Worm (Caenorhabditis elegans) whole organism, late embryonic: ENCODE measurements around the gene ZC412.5.

Experiments
- C08G9.2 ChIP-seq: sonication (generic microtip); optimal IDR thresholded peaks from 2 replicates; lab custom pipeline; 2016; ENCODE audit warnings: mild to moderate bottlenecking, missing genetic modification characterization, moderate library complexity, missing compliant biosample characterization
- F13H6.1 ChIP-seq: sonication (generic microtip); optimal IDR thresholded peaks from 2 replicates; lab custom pipeline; 2016; ENCODE audit warnings: missing genetic modification characterization, missing compliant biosample characterization
- K02D7.2 ChIP-seq: sonication (generic microtip); optimal IDR thresholded peaks from 2 replicates; lab custom pipeline; 2017; ENCODE audit warnings: mild to moderate bottlenecking, missing genetic modification characterization, missing compliant biosample characterization
- K09A11.1 ChIP-seq: sonication (generic microtip); optimal IDR thresholded peaks from 2 replicates; lab custom pipeline; 2017; ENCODE audit warnings: antibody characterized with exemption, mild to moderate bottlenecking, missing genetic modification characterization, missing compliant biosample characterization; ENCODE audit not compliant: insufficient read depth
- T23F11.4 ChIP-seq: fragments of 200-800 bp; sonication (Bioruptor generic); optimal IDR thresholded peaks from 2 replicates; lab custom pipeline; 2018; ENCODE audit warnings: mild to moderate bottlenecking, missing genetic modification characterization, missing compliant biosample characterization
- Y22D7AL.16 ChIP-seq: sonication (generic microtip); optimal IDR thresholded peaks from 2 replicates; lab custom pipeline; 2016; ENCODE audit warnings: missing genetic modification characterization, missing compliant biosample characterization
- ama-1 ChIP-seq: fragments of 150-350 bp; optimal IDR thresholded peaks from 2 replicates; lab custom pipeline; 2014
- ceh-14 ChIP-seq: sonication (generic microtip); optimal IDR thresholded peaks from 2 replicates; lab custom pipeline; 2016; ENCODE audit warnings: missing genotype, missing genetic modification characterization, missing compliant biosample characterization
- ceh-18 ChIP-seq: sonication (generic microtip); optimal IDR thresholded peaks from 2 replicates; lab custom pipeline; 2016; ENCODE audit warnings: missing genetic modification characterization, missing compliant biosample characterization
- ceh-2 ChIP-seq: sonication (generic microtip); optimal IDR thresholded peaks from 2 replicates; lab custom pipeline; 2016; ENCODE audit warnings: missing genotype, missing genetic modification characterization, missing compliant biosample characterization
- ceh-22 ChIP-seq: sonication (generic microtip); optimal IDR thresholded peaks from 2 replicates; lab custom pipeline; 2017; ENCODE audit warnings: missing biosample characterization, missing genetic modification characterization
- ceh-24 ChIP-seq: sonication (generic microtip); optimal IDR thresholded peaks from 2 replicates; lab custom pipeline; 2016; ENCODE audit warnings: mild to moderate bottlenecking, missing genetic modification characterization, missing compliant biosample characterization
- ceh-30 ChIP-seq: fragments of 150-350 bp; optimal IDR thresholded peaks from 2 replicates; lab custom pipeline; 2014; ENCODE audit warnings: missing biosample characterization, missing genetic modification characterization
- ceh-31 ChIP-seq: sonication (generic microtip); optimal IDR thresholded peaks from 2 replicates; lab custom pipeline; 2016; ENCODE audit warnings: missing genetic modification characterization, missing compliant biosample characterization
- ceh-34 ChIP-seq: sonication (generic microtip); optimal IDR thresholded peaks from 2 replicates; lab custom pipeline; 2016; ENCODE audit warnings: mild to moderate bottlenecking, missing genetic modification characterization, missing compliant biosample characterization
- ceh-45 ChIP-seq: fragments of 200-800 bp; sonication (Bioruptor generic); IDR thresholded peaks from 2 replicates; pipeline ENCODE4 v1.3.6; 2022; ENCODE audit warnings: missing genetic modification reagents, missing genetic modification characterization, missing compliant biosample characterization
- ceh-48 ChIP-seq: sonication (generic microtip); optimal IDR thresholded peaks from 2 replicates; lab custom pipeline; 2016; ENCODE audit warnings: missing genetic modification characterization, inconsistent platforms, missing compliant biosample characterization
- ceh-6 ChIP-seq: fragments of 200-800 bp; sonication (Bioruptor generic); optimal IDR thresholded peaks from 2 replicates; lab custom pipeline; 2018; ENCODE audit warnings: mild to moderate bottlenecking, missing genetic modification characterization, missing compliant biosample characterization
- ceh-9 ChIP-seq: sonication (generic microtip); optimal IDR thresholded peaks from 2 replicates; lab custom pipeline; 2016; ENCODE audit warnings: mild to moderate bottlenecking, missing genetic modification characterization, inconsistent platforms, missing compliant biosample characterization
- che-1 ChIP-seq: sonication (generic microtip); optimal IDR thresholded peaks from 2 replicates; lab custom pipeline; 2016; ENCODE audit warnings: mild to moderate bottlenecking, missing genetic modification characterization, missing compliant biosample characterization
- dve-1 ChIP-seq: sonication (generic microtip); optimal IDR thresholded peaks from 2 replicates; lab custom pipeline; 2017; ENCODE audit warnings: antibody characterized with exemption, mild to moderate bottlenecking, missing genetic modification characterization, missing compliant biosample characterization
- elt-2 ChIP-seq: sonication (generic microtip); optimal IDR thresholded peaks from 2 replicates; lab custom pipeline; 2016; ENCODE audit warnings: missing genetic modification reagents, missing genetic modification characterization, missing compliant biosample characterization
- elt-4 ChIP-seq: sonication (generic microtip); optimal IDR thresholded peaks from 2 replicates; lab custom pipeline; 2016; ENCODE audit warnings: missing genetic modification characterization, missing compliant biosample characterization
- eyg-1 ChIP-seq: sonication (generic microtip); optimal IDR thresholded peaks from 2 replicates; lab custom pipeline; 2016; ENCODE audit warnings: missing genotype, missing genetic modification characterization, missing compliant biosample characterization
- fax-1 ChIP-seq: sonication (generic microtip); optimal IDR thresholded peaks from 2 replicates; lab custom pipeline; 2016; ENCODE audit warnings: missing genotype, missing genetic modification characterization, missing compliant biosample characterization
- hlh-8 ChIP-seq: sonication (generic microtip); optimal IDR thresholded peaks from 2 replicates; lab custom pipeline; 2016; ENCODE audit warnings: missing genotype, missing genetic modification characterization, missing compliant biosample characterization
- lim-6 ChIP-seq: sonication (generic microtip); optimal IDR thresholded peaks from 2 replicates; lab custom pipeline; 2016; ENCODE audit warnings: missing genetic modification characterization, missing compliant biosample characterization
- madf-2 ChIP-seq: sonication (generic microtip); optimal IDR thresholded peaks from 2 replicates; lab custom pipeline; 2017; ENCODE audit warnings: missing genetic modification characterization, missing compliant biosample characterization
- mec-3 ChIP-seq: sonication (generic microtip); optimal IDR thresholded peaks from 2 replicates; lab custom pipeline; 2016; ENCODE audit warnings: borderline replicate concordance, missing genetic modification characterization, missing compliant biosample characterization
- nhr-232 ChIP-seq: sonication (generic microtip); optimal IDR thresholded peaks from 2 replicates; lab custom pipeline; 2016; ENCODE audit warnings: missing genetic modification characterization, missing compliant biosample characterization
- npax-4 ChIP-seq: sonication (generic microtip); optimal IDR thresholded peaks from 2 replicates; lab custom pipeline; 2016; ENCODE audit warnings: missing genetic modification characterization, missing compliant biosample characterization
- odd-2 ChIP-seq: sonication (generic microtip); optimal IDR thresholded peaks from 2 replicates; lab custom pipeline; 2017; ENCODE audit warnings: antibody characterized with exemption, mild to moderate bottlenecking, missing genetic modification characterization, missing compliant biosample characterization
- pat-9 ChIP-seq: fragments of 200-800 bp; sonication (Bioruptor generic); optimal IDR thresholded peaks from 2 replicates; lab custom pipeline; 2018; ENCODE audit warnings: mild to moderate bottlenecking, missing genetic modification characterization, moderate library complexity, missing compliant biosample characterization
- pax-1 ChIP-seq: fragments of 150-350 bp; optimal IDR thresholded peaks from 2 replicates; lab custom pipeline; 2014; ENCODE audit warnings: missing biosample characterization, missing genetic modification characterization
- pha-2 ChIP-seq: sonication (generic microtip); optimal IDR thresholded peaks from 2 replicates; lab custom pipeline; 2017; ENCODE audit warnings: mild to moderate bottlenecking, missing genetic modification characterization, missing compliant biosample characterization
- pha-4 ChIP-seq: fragments of 150-350 bp; optimal IDR thresholded peaks from 2 replicates; lab custom pipeline; 2018; ENCODE audit warnings: missing biosample characterization, missing genetic modification reagents, missing genetic modification characterization
- pqm-1 ChIP-seq: sonication (generic microtip); optimal IDR thresholded peaks from 2 replicates; lab custom pipeline; 2016; ENCODE audit warnings: missing genetic modification characterization, missing compliant biosample characterization
- pros-1 ChIP-seq: fragments of 150-350 bp; optimal IDR thresholded peaks from 2 replicates; lab custom pipeline; 2014; ENCODE audit warnings: missing biosample characterization, missing genetic modification reagents, missing genetic modification characterization
- rnt-1 ChIP-seq: sonication (generic microtip); optimal IDR thresholded peaks from 2 replicates; lab custom pipeline; 2016; ENCODE audit warnings: missing genetic modification characterization, missing compliant biosample characterization
- sdc-2 ChIP-seq: sonication (generic microtip); optimal IDR thresholded peaks from 2 replicates; lab custom pipeline; 2016; ENCODE audit warnings: missing genotype, missing genetic modification characterization, missing compliant biosample characterization
- tbx-2 ChIP-seq: sonication (generic microtip); optimal IDR thresholded peaks from 2 replicates; lab custom pipeline; 2016; ENCODE audit warnings: missing genetic modification characterization, missing compliant biosample characterization
- tbx-7 ChIP-seq: sonication (generic microtip); optimal IDR thresholded peaks from 2 replicates; lab custom pipeline; 2016; ENCODE audit warnings: missing genotype, missing genetic modification characterization, missing compliant biosample characterization
- unc-3 ChIP-seq, 2 experiments: fragments of 200-800 bp in 1 of 2; sonication (Bioruptor generic) in 1 of 2; sonication (generic microtip) in 1 of 2; conservative IDR thresholded peaks in 1 of 2; optimal IDR thresholded peaks in 1 of 2; 2 replicates each; pipeline versions ENCODE4 v1.3.6 to Lab custom; 2016 to 2022; ENCODE audit warnings: missing compliant biosample characterization in 2 of 2, missing genetic modification characterization in 2 of 2, missing genetic modification reagents in 1 of 2
- unc-42 ChIP-seq: sonication (generic microtip); optimal IDR thresholded peaks from 2 replicates; lab custom pipeline; 2016; ENCODE audit warnings: missing genotype, missing genetic modification characterization, missing compliant biosample characterization
- zip-5 ChIP-seq: sonication (generic microtip); optimal IDR thresholded peaks from 2 replicates; lab custom pipeline; 2016; ENCODE audit warnings: missing genetic modification characterization, missing compliant biosample characterization
- ztf-16 ChIP-seq: sonication (generic microtip); optimal IDR thresholded peaks from 2 replicates; lab custom pipeline; 2017; ENCODE audit warnings: missing genetic modification characterization, missing compliant biosample characterization

Gene ZC412.5

DNA sequence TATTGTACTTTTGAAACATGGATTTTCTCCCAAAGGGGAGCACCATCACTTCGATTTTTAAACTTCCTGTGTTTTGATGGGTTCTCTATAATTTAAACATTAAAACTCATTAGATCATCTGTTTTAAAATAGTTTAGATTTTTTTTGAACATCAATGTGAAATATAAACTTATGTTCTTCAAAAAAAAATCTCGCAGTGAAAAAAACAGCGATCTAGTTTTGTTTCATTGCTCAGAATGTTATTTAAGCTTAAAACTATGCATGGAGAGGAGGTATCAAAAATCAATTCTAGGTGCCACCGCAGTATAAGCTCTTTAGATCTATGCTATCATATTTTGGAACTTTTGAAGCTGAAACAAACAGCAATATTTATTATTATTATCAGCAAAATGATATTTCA, 7.1 kb downstream of the ZC412.5 start, which contains the start of gene gcy-14:
TSS of gene gcy-14 (minus strand) at position 101 of the 400 bp plus-strand sequence.
- TF ChIP-seq ztf-16 (tag; lab: Kevin White, UChicago), result no peak
- TF ChIP-seq pqm-1 (tag; lab: Kevin White, UChicago), result no peak
- no peak for TF ChIP-seq madf-2 (tag; lab: Kevin White, UChicago)
- TF ChIP-seq nhr-232, result no peak
- no peak for TF ChIP-seq tbx-7
- TF ChIP-seq K09A11.1 (tag; lab: Kevin White, UChicago), result no peak
- no peak for TF ChIP-seq K02D7.2 (tag; lab: Kevin White, UChicago)
- no peak for TF ChIP-seq ceh-45
- TF ChIP-seq pha-2, result no peak
- TF ChIP-seq ceh-9, result no peak
- no peak for TF ChIP-seq ceh-18 (tag; lab: Kevin White, UChicago)

- TF ChIP-seq unc-42 (tag; lab: Kevin White, UChicago) (peak; percentile 46), ama-1 (lab: Kevin White, UChicago) (no peak)
These were observed 15.9 kb downstream of the ZC412.5 start for ce11 chrV:14859380-14859779.

DNA sequence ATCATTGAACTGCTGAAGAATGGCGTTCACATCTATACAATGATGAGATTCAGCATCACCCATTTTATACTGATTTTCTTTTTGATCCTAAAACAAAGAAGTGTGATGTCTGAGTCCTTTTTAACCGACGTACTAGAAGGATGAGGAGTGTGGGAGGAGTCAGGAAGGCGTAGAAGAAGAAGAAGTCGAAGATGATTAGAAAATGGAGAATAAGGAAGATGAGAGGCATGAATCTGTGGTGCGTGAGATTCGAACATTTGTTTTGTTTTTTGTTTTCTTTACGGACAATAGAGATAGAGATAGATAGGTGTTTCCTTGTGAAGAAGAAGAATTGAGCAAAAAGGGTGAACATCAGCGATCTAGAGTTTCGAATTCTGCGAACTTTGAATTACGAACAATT, 16.8 kb downstream of the ZC412.5 start, which contains the start of gene npr-13:
TSS of gene npr-13 (minus strand) at position 101 of the 400 bp plus-strand sequence.
- TF ChIP-seq ceh-48 (tag; lab: Kevin White, UChicago), result no peak
- TF ChIP-seq ceh-2, result no peak
- no peak for TF ChIP-seq F13H6.1 (tag; lab: Kevin White, UChicago)
- TF ChIP-seq ceh-31 (tag; lab: Kevin White, UChicago), result no peak
- TF ChIP-seq dve-1, result no peak
- no peak for TF ChIP-seq C08G9.2 (tag; lab: Kevin White, UChicago)
- no peak for TF ChIP-seq K09A11.1 (tag; lab: Kevin White, UChicago)
- TF ChIP-seq npax-4 (tag; lab: Kevin White, UChicago), result no peak
- TF ChIP-seq ceh-22 (tag; lab: Kevin White, UChicago), result no peak
- no peak for TF ChIP-seq tbx-7
- TF ChIP-seq pax-1, result no peak
- no peak for TF ChIP-seq Y22D7AL.16 (tag; lab: Kevin White, UChicago)
- TF ChIP-seq, all 69 proteins: peak for 0

DNA sequence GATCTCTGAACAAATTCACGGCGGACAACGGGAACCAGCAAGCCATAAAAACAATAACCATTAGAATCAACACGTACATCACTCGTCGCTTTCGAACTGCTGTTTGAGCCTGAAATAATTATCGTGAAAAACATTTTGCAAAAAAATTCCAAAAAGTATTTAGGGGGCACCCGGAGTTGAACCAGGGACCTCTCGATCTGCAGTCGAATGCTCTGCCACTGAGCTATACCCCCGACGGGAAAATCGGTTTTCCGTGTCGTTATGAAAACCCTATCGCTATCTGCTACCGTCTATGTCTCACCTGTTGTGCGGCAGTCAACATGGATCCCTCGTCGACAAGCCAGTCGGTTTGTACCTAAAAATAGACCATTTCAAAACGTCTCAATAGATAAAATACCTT, 19.6 kb downstream of the ZC412.5 start:
- TF ChIP-seq T23F11.4 (GFP tag; lab: Kevin White, UChicago), result peak; percentile 45
- TF ChIP-seq lim-6, result no peak
- peak; percentile 44 for TF ChIP-seq C08G9.2 (tag; lab: Kevin White, UChicago)
- TF ChIP-seq ceh-6, result peak; percentile 47
- TF ChIP-seq pha-4 (tag; lab: Kevin White, UChicago), result no peak
- TF ChIP-seq K02D7.2 (tag; lab: Kevin White, UChicago), result no peak
- peak; percentile 33 for TF ChIP-seq elt-2 (tag; lab: Kevin White, UChicago)
- TF ChIP-seq odd-2 (tag; lab: Kevin White, UChicago), result no peak
- no peak for TF ChIP-seq zip-5
- TF ChIP-seq pros-1 (tag; lab: Kevin White, UChicago), result no peak
- no peak for TF ChIP-seq elt-4 (tag; lab: Kevin White, UChicago)
- no peak for TF ChIP-seq pqm-1 (tag; lab: Kevin White, UChicago)
- no peak for TF ChIP-seq ceh-22 (tag; lab: Kevin White, UChicago)
- TF ChIP-seq sdc-2 (tag; lab: Kevin White, UChicago), result peak; percentile 6
- no peak for TF ChIP-seq tbx-2 (tag; lab: Kevin White, UChicago)
- no peak for TF ChIP-seq hlh-8 (tag; lab: Kevin White, UChicago)
- TF ChIP-seq unc-3 (GFP tag; conservative IDR thresholded peaks at IDR 0.05; lab: Robert Waterston, UW), result no peak; the same call in 1 of the 2 replicates
- TF ChIP-seq unc-3 (tag; optimal IDR thresholded peaks at IDR 0.05; lab: Kevin White, UChicago), result peak; percentile 32
- TF ChIP-seq che-1 (tag; lab: Kevin White, UChicago), result peak; percentile 62
- TF ChIP-seq ceh-2, result peak; percentile 32
- TF ChIP-seq ceh-34, result peak; percentile 28
- no peak for TF ChIP-seq ceh-14 (tag; lab: Kevin White, UChicago)
- TF ChIP-seq eyg-1 (tag; lab: Kevin White, UChicago), result no peak
- peak; percentile 40 for TF ChIP-seq madf-2 (tag; lab: Kevin White, UChicago)
- no peak for TF ChIP-seq rnt-1
- TF ChIP-seq pha-2, result peak; percentile 19
- peak; percentile 30 for TF ChIP-seq pat-9 (tag; lab: Kevin White, UChicago)
- TF ChIP-seq ceh-30, result no peak
- no peak for TF ChIP-seq mec-3 (tag; lab: Kevin White, UChicago)
- TF ChIP-seq fax-1, result peak; percentile 23
- peak; percentile 33 for TF ChIP-seq dve-1
- TF ChIP-seq ceh-24 (tag; lab: Kevin White, UChicago), result no peak
- no peak for TF ChIP-seq Y22D7AL.16 (tag; lab: Kevin White, UChicago)
